Fruit fly (Drosophila melanogaster) whole organism, embryonic: Measurements from ENCODE around the gene scramb1.

ENCODE experiments used
- Abd-B ChIP-seq: fragments of 200-800 bp; sonication (Bioruptor generic); optimal IDR thresholded peaks from 2 replicates; lab custom pipeline; 2018; ENCODE audit warnings: missing biosample characterization, mild to moderate bottlenecking, missing genetic modification characterization, moderate library complexity
- Antp ChIP-seq: fragments of 200-800 bp; sonication (Bioruptor generic); optimal IDR thresholded peaks from 3 replicates; lab custom pipeline; 2016; ENCODE audit warnings: missing biosample characterization, missing genetic modification characterization
- Asciz ChIP-seq: fragments of 200-800 bp; sonication (Bioruptor generic); optimal IDR thresholded peaks from 2 replicates; lab custom pipeline; 2017; ENCODE audit warnings: missing biosample characterization, mild to moderate bottlenecking, missing genetic modification characterization, missing genetic modification reagents
- Bgb ChIP-seq: fragments of 200-800 bp; sonication (Bioruptor generic); IDR thresholded peaks from 2 replicates; pipeline ENCODE4 v1.3.6; 2022; ENCODE audit warnings: missing biosample characterization, missing genetic modification characterization; ENCODE audit not compliant: partially characterized antibody
- CG10366 ChIP-seq: fragments of 200-800 bp; sonication (Bioruptor generic); IDR thresholded peaks from 2 replicates; pipeline ENCODE4 v1.3.6; 2022; ENCODE audit warnings: missing biosample characterization, missing genetic modification characterization
- CG11085 ChIP-seq: fragments of 200-800 bp; sonication (Bioruptor generic); IDR thresholded peaks from 2 replicates; pipeline ENCODE4 v1.3.6; 2022; ENCODE audit warnings: missing biosample characterization, missing genetic modification characterization
- CG11504 ChIP-seq: fragments of 200-800 bp; sonication (Bioruptor generic); optimal IDR thresholded peaks from 3 replicates; lab custom pipeline; 2019; ENCODE audit warnings: missing biosample characterization, mild to moderate bottlenecking, missing genetic modification characterization, moderate library complexity
- CG12071 ChIP-seq: fragments of 200-800 bp; sonication (Bioruptor generic); optimal IDR thresholded peaks from 3 replicates; lab custom pipeline; 2018; ENCODE audit warnings: missing biosample characterization, mild to moderate bottlenecking, missing genetic modification characterization
- CG13296 ChIP-seq: fragments of 200-800 bp; sonication (Bioruptor generic); optimal IDR thresholded peaks from 3 replicates; lab custom pipeline; 2018; ENCODE audit warnings: missing biosample characterization, mild to moderate bottlenecking, missing genetic modification characterization
- CG16815 ChIP-seq: fragments of 200-800 bp; sonication (Bioruptor generic); optimal IDR thresholded peaks from 3 replicates; lab custom pipeline; 2017; ENCODE audit warnings: missing biosample characterization, mild to moderate bottlenecking, missing genetic modification characterization
- CG17328 ChIP-seq: fragments of 200-800 bp; sonication (Bioruptor generic); IDR thresholded peaks from 2 replicates; pipeline ENCODE4 v1.3.6; 2022; ENCODE audit warnings: missing biosample characterization, missing genetic modification characterization
- CG17568 ChIP-seq: fragments of 200-800 bp; sonication (Bioruptor generic); optimal IDR thresholded peaks from 2 replicates; lab custom pipeline; 2018; ENCODE audit warnings: missing biosample characterization, mild to moderate bottlenecking, missing genetic modification characterization, moderate library complexity
- CG2678 ChIP-seq: fragments of 200-800 bp; sonication (Bioruptor generic); optimal IDR thresholded peaks from 3 replicates; lab custom pipeline; 2019; ENCODE audit warnings: missing biosample characterization, mild to moderate bottlenecking, missing genetic modification characterization, moderate library complexity
- CG30020 ChIP-seq: fragments of 200-800 bp; optimal IDR thresholded peaks from 2 replicates; lab custom pipeline; 2019; ENCODE audit warnings: missing biosample characterization, mild to moderate bottlenecking, missing genetic modification characterization, moderate library complexity
- CG6791 ChIP-seq: fragments of 200-800 bp; sonication (Bioruptor generic); IDR thresholded peaks from 3 replicates; pipeline ENCODE4 v1.3.6; 2022; ENCODE audit warnings: missing biosample characterization, missing genetic modification characterization; ENCODE audit not compliant: partially characterized antibody
- CG6854 ChIP-seq: fragments of 200-800 bp; sonication (Bioruptor generic); optimal IDR thresholded peaks from 3 replicates; lab custom pipeline; 2017; ENCODE audit warnings: missing biosample characterization, mild to moderate bottlenecking, missing genetic modification characterization
- CG7357 ChIP-seq: fragments of 200-800 bp; sonication (Bioruptor generic); IDR thresholded peaks from 3 replicates; pipeline ENCODE4 v1.3.6; 2022; ENCODE audit warnings: missing biosample characterization, missing genetic modification characterization
- CG8290 ChIP-seq, 3 experiments: fragments of 200-800 bp; sonication (Bioruptor generic); optimal IDR thresholded peaks; 2 replicates each; lab custom pipeline; 2016 to 2019; ENCODE audit warnings: missing biosample characterization in 3 of 3, missing genetic modification characterization in 3 of 3, mild to moderate bottlenecking in 2 of 3, moderate library complexity in 1 of 3
- CG9609 ChIP-seq: fragments of 200-800 bp; sonication (Bioruptor generic); optimal IDR thresholded peaks from 3 replicates; lab custom pipeline; 2016; ENCODE audit warnings: missing biosample characterization, missing genetic modification characterization
- Dek ChIP-seq: fragments of 200-800 bp; sonication (Bioruptor generic); optimal IDR thresholded peaks from 3 replicates; lab custom pipeline; 2019; ENCODE audit warnings: missing biosample characterization, mild to moderate bottlenecking, missing genetic modification characterization, moderate library complexity
- Dll ChIP-seq: fragments of 200-800 bp; sonication (Bioruptor generic); IDR thresholded peaks from 4 replicates; pipeline ENCODE4 v1.3.6; 2022; ENCODE audit warnings: missing biosample characterization, missing genetic modification characterization; ENCODE audit not compliant: partially characterized antibody
- Eip74EF ChIP-seq, 2 experiments: fragments of 200-800 bp in 1 of 2; fragments of >200 bp in 1 of 2; sonication (Bioruptor generic) in 1 of 2; optimal IDR thresholded peaks; 2 replicates each; lab custom pipeline; 2017 to 2019; ENCODE audit warnings: missing biosample characterization in 2 of 2, missing genetic modification characterization in 2 of 2, mild to moderate bottlenecking in 1 of 2, moderate library complexity in 1 of 2
- Hand ChIP-seq: fragments of 200-800 bp; sonication (Bioruptor generic); optimal IDR thresholded peaks from 2 replicates; lab custom pipeline; 2017; ENCODE audit warnings: mild to moderate bottlenecking, missing biosample characterization, missing genetic modification reagents, missing genetic modification characterization
- Hr51 ChIP-seq, 2 experiments: fragments of 200-800 bp; sonication (Bioruptor generic); optimal IDR thresholded peaks; 2 replicates in 1 of 2; 3 replicates in 1 of 2; lab custom pipeline; 2016 to 2018; ENCODE audit warnings: missing biosample characterization in 2 of 2, missing genetic modification characterization in 2 of 2, mild to moderate bottlenecking in 1 of 2, moderate library complexity in 1 of 2
- Kr ChIP-seq: fragments of 200-800 bp; sonication (Bioruptor generic); optimal IDR thresholded peaks from 2 replicates; lab custom pipeline; 2017; ENCODE audit warnings: missing biosample characterization, mild to moderate bottlenecking, missing genetic modification characterization
- MBD-R2 ChIP-seq: fragments of 200-800 bp; sonication (Bioruptor generic); IDR thresholded peaks from 2 replicates; pipeline ENCODE4 v1.3.6; 2022; ENCODE audit warnings: missing biosample characterization, missing genetic modification characterization
- Myb ChIP-seq: fragments of 200-800 bp; sonication (Bioruptor generic); optimal IDR thresholded peaks from 2 replicates; lab custom pipeline; 2016; ENCODE audit warnings: missing biosample characterization, missing genetic modification characterization
- Ptx1 ChIP-seq: fragments of 200-800 bp; sonication (Bioruptor generic); IDR thresholded peaks from 2 replicates; pipeline ENCODE4 v1.3.6; 2022; ENCODE audit warnings: missing biosample characterization, missing genetic modification characterization
- Rfx ChIP-seq: fragments of 200-800 bp; sonication (Bioruptor generic); IDR thresholded peaks from 2 replicates; pipeline ENCODE4 v1.3.6; 2022; ENCODE audit warnings: missing biosample characterization, missing genetic modification characterization
- Sin3A ChIP-seq: fragments of >200 bp; optimal IDR thresholded peaks from 2 replicates; lab custom pipeline; 2018
- ara ChIP-seq: fragments of 200-800 bp; sonication (Bioruptor generic); IDR thresholded peaks from 2 replicates; pipeline ENCODE4 v1.3.6; 2022; ENCODE audit warnings: missing biosample characterization, missing genetic modification characterization
- az2 ChIP-seq: fragments of 200-800 bp; sonication (Bioruptor generic); optimal IDR thresholded peaks from 3 replicates; lab custom pipeline; 2016; ENCODE audit warnings: missing biosample characterization, missing genetic modification characterization
- bowl ChIP-seq: fragments of 200-800 bp; sonication (Bioruptor generic); IDR thresholded peaks from 2 replicates; pipeline ENCODE4 v1.3.6; 2022; ENCODE audit warnings: missing biosample characterization, missing genetic modification characterization
- bsh ChIP-seq, 2 experiments: fragments of 200-800 bp; sonication (Bioruptor generic); optimal IDR thresholded peaks; 2 replicates each; lab custom pipeline; 2017 to 2018; ENCODE audit warnings: mild to moderate bottlenecking in 2 of 2, missing biosample characterization in 2 of 2, missing genetic modification characterization in 2 of 2, moderate library complexity in 1 of 2
- cg ChIP-seq: fragments of 200-800 bp; sonication (Bioruptor generic); optimal IDR thresholded peaks from 3 replicates; lab custom pipeline; 2019; ENCODE audit warnings: missing biosample characterization, mild to moderate bottlenecking, missing genetic modification characterization, moderate library complexity
- cwo ChIP-seq: fragments of 200-800 bp; sonication (Bioruptor generic); optimal IDR thresholded peaks from 3 replicates; lab custom pipeline; 2017; ENCODE audit warnings: missing biosample characterization, missing genetic modification characterization, mild to moderate bottlenecking, moderate library complexity, missing genetic modification reagents
- dan ChIP-seq: fragments of 200-800 bp; sonication (Bioruptor generic); IDR thresholded peaks from 2 replicates; pipeline ENCODE4 v1.3.6; 2022; ENCODE audit warnings: missing biosample characterization, missing genetic modification characterization
- emc ChIP-seq: fragments of 200-800 bp; sonication (Bioruptor generic); optimal IDR thresholded peaks from 2 replicates; lab custom pipeline; 2016; ENCODE audit warnings: missing biosample characterization, missing genetic modification characterization
- h ChIP-seq: fragments of >200 bp; optimal IDR thresholded peaks from 2 replicates; lab custom pipeline; 2017
- insv ChIP-seq, 2 experiments: fragments of 200-800 bp; sonication (Bioruptor generic); optimal IDR thresholded peaks; 3 replicates each; lab custom pipeline; 2016 to 2018; ENCODE audit warnings: missing biosample characterization in 2 of 2, missing genetic modification characterization in 2 of 2
- ken ChIP-seq: fragments of 200-800 bp; sonication (Bioruptor generic); IDR thresholded peaks from 3 replicates; pipeline ENCODE4 v1.3.6; 2022; ENCODE audit warnings: missing biosample characterization, missing genetic modification characterization
- lmd ChIP-seq: fragments of 200-800 bp; sonication (Bioruptor generic); IDR thresholded peaks from 2 replicates; pipeline ENCODE4 v1.3.6; 2022; ENCODE audit warnings: missing biosample characterization, missing genetic modification characterization
- otp ChIP-seq: fragments of 200-800 bp; sonication (Bioruptor generic); IDR thresholded peaks from 3 replicates; pipeline ENCODE4, ENCODE4 v1.3.6; 2022; ENCODE audit warnings: missing biosample characterization, missing genetic modification characterization
- ranshi ChIP-seq: fragments of 200-800 bp; sonication (Bioruptor generic); IDR thresholded peaks from 2 replicates; pipeline ENCODE4 v1.3.6; 2022; ENCODE audit warnings: missing biosample characterization, missing genetic modification characterization
- seq ChIP-seq: fragments of 200-800 bp; sonication (Bioruptor generic); IDR thresholded peaks from 2 replicates; pipeline ENCODE4 v1.3.6; 2022; ENCODE audit warnings: missing biosample characterization, missing genetic modification characterization
- slou ChIP-seq: fragments of 200-800 bp; sonication (Bioruptor generic); optimal IDR thresholded peaks from 3 replicates; lab custom pipeline; 2016; ENCODE audit warnings: missing biosample characterization, missing genetic modification characterization
- tap ChIP-seq: fragments of 200-800 bp; optimal IDR thresholded peaks from 3 replicates; lab custom pipeline; 2019; ENCODE audit warnings: missing biosample characterization, mild to moderate bottlenecking, missing genetic modification characterization, moderate library complexity
- tna ChIP-seq: fragments of 200-800 bp; sonication (Bioruptor generic); IDR thresholded peaks from 2 replicates; pipeline ENCODE4 v1.3.6; 2022; ENCODE audit warnings: missing biosample characterization, missing genetic modification characterization; ENCODE audit not compliant: partially characterized antibody
- vvl ChIP-seq: fragments of 200-800 bp; sonication (Bioruptor generic); IDR thresholded peaks from 2 replicates; pipeline ENCODE4 v1.3.6; 2022; ENCODE audit warnings: missing biosample characterization, missing genetic modification characterization

Gene scramb1

dm6 chr3L:10206226-10206968 lies 18.6 kb downstream of the scramb1 start (continued):
- no peak for TF ChIP-seq CG6854 (GFP tag; lab: Kevin White, UChicago)
- TF ChIP-seq otp (GFP tag; lab: Robert Waterston, UW): no peak
- TF ChIP-seq Dll: no peak
- TF ChIP-seq az2 (GFP tag; lab: Kevin White, UChicago): peak; percentile 53
- TF ChIP-seq CG13296 (GFP tag; lab: Kevin White, UChicago): no peak
- TF ChIP-seq CG17568 (GFP tag; lab: Kevin White, UChicago): no peak
- TF ChIP-seq slou (GFP tag; lab: Kevin White, UChicago): no peak
- peak; percentile 79 for TF ChIP-seq CG2678
- TF ChIP-seq Sin3A: no peak
- peak; percentile 28; the same call in 1 of the 2 replicates for TF ChIP-seq CG10366 (GFP tag; lab: Robert Waterston, UW)
- peak; percentile 25; the same call in 1 of the 3 replicates for TF ChIP-seq ken (GFP tag; lab: Robert Waterston, UW)
- peak; percentile 64 for TF ChIP-seq tap (tag; lab: Kevin White, UChicago)
- TF ChIP-seq CG16815: no peak
- TF ChIP-seq CG30020 (tag; lab: Kevin White, UChicago): no peak
- TF ChIP-seq seq (GFP tag; lab: Robert Waterston, UW): no peak
- TF ChIP-seq Antp (GFP tag; lab: Kevin White, UChicago): no peak
- peak in 1 of 2 experiments; percentile 70 for TF ChIP-seq bsh (GFP tag; optimal IDR thresholded peaks at IDR 0.05; lab: Kevin White, UChicago)
- no peak for TF ChIP-seq CG8290 (GFP tag; optimal IDR thresholded peaks at IDR 0.05; lab: Kevin White, UChicago)
- no peak for TF ChIP-seq CG8290 (tag; optimal IDR thresholded peaks at IDR 0.05; lab: Kevin White, UChicago)
- TF ChIP-seq Kr (GFP tag; lab: Kevin White, UChicago): no peak
- no peak for TF ChIP-seq emc
- no peak for TF ChIP-seq MBD-R2 (GFP tag; lab: Robert Waterston, UW)
- TF ChIP-seq Abd-B: peak; percentile 14
- TF ChIP-seq h (lab: Kevin White, UChicago): no peak
- TF ChIP-seq Dek (tag; lab: Kevin White, UChicago): no peak
- TF ChIP-seq CG9609 (GFP tag; lab: Kevin White, UChicago): no peak
- peak; percentile 23 for TF ChIP-seq cwo (GFP tag; lab: Kevin White, UChicago)
- no peak for TF ChIP-seq Bgb (GFP tag; lab: Robert Waterston, UW)
- no peak for TF ChIP-seq CG11085 (GFP tag; lab: Robert Waterston, UW)
- no peak for TF ChIP-seq Hand (GFP tag; lab: Kevin White, UChicago)
- TF ChIP-seq vvl (GFP tag; lab: Robert Waterston, UW): peak; percentile 71; the same call in 1 of the 2 replicates
- no peak for TF ChIP-seq bowl (GFP tag; lab: Robert Waterston, UW)
- TF ChIP-seq cg (GFP tag; lab: Kevin White, UChicago): peak; percentile 24
- TF ChIP-seq Ptx1 (GFP tag; lab: Robert Waterston, UW): peak; percentile 64
- TF ChIP-seq CG6791: no peak
- TF ChIP-seq Myb (GFP tag; lab: Kevin White, UChicago): no peak
- TF ChIP-seq Eip74EF (GFP tag; optimal IDR thresholded peaks at IDR 0.05; lab: Kevin White, UChicago): peak in 1 of 2 experiments; percentile 81
- TF ChIP-seq ara (GFP tag; lab: Robert Waterston, UW): peak; percentile 61
- no peak for TF ChIP-seq CG12071 (GFP tag; lab: Kevin White, UChicago)
- TF ChIP-seq lmd (GFP tag; lab: Robert Waterston, UW): peak; percentile 35
- TF ChIP-seq Asciz (GFP tag; lab: Kevin White, UChicago): peak; percentile 71
- TF ChIP-seq CG11504 (tag; lab: Kevin White, UChicago): peak; percentile 84
- no peak; the same call in 2 of the 3 replicates for TF ChIP-seq CG7357 (GFP tag; lab: Robert Waterston, UW)
- peak; percentile 41 for TF ChIP-seq ranshi (GFP tag; lab: Robert Waterston, UW)
- no peak for TF ChIP-seq tna (GFP tag; lab: Robert Waterston, UW)
- peak in 1 of 2 experiments; percentile 25 for TF ChIP-seq Hr51 (GFP tag; optimal IDR thresholded peaks at IDR 0.05; lab: Kevin White, UChicago)
- no peak for TF ChIP-seq Rfx (GFP tag; lab: Robert Waterston, UW)
- no peak for TF ChIP-seq insv (GFP tag; optimal IDR thresholded peaks at IDR 0.05; lab: Kevin White, UChicago)
- TF ChIP-seq dan (GFP tag; lab: Robert Waterston, UW): no peak
- peak; percentile 41; the same call in 1 of the 2 replicates for TF ChIP-seq CG17328
